Worm (Caenorhabditis elegans) whole organism, mixed stage, embryonic: ENCODE results near the gene T11B7.2.

Experiments used
- M03D4.4 ChIP-seq: sonication (generic microtip); optimal IDR thresholded peaks from 2 replicates; lab custom pipeline; 2017; ENCODE audit warnings: mild to moderate bottlenecking, missing genetic modification characterization, missing compliant biosample characterization
- blmp-1 ChIP-seq: fragments of 150-350 bp; optimal IDR thresholded peaks from 2 replicates; lab custom pipeline; 2014; ENCODE audit warnings: missing biosample characterization, missing genetic modification characterization
- ceh-39 ChIP-seq: fragments of 150-350 bp; optimal IDR thresholded peaks from 2 replicates; lab custom pipeline; 2014; ENCODE audit warnings: missing biosample characterization, missing genetic modification characterization
- ceh-43 ChIP-seq: fragments of 200-800 bp; sonication (Bioruptor generic); optimal IDR thresholded peaks from 2 replicates; lab custom pipeline; 2018; ENCODE audit warnings: mild to moderate bottlenecking, missing genetic modification characterization, moderate library complexity, missing compliant biosample characterization
- ceh-83 ChIP-seq: fragments of 200-800 bp; sonication (Bioruptor generic); optimal IDR thresholded peaks from 2 replicates; lab custom pipeline; 2018; ENCODE audit warnings: mild to moderate bottlenecking, missing genetic modification characterization, missing compliant biosample characterization
- ces-1 ChIP-seq: fragments of 150-350 bp; optimal IDR thresholded peaks from 2 replicates; lab custom pipeline; 2014; ENCODE audit warnings: missing biosample characterization, missing genetic modification reagents, missing genetic modification characterization
- drap-1 ChIP-seq: fragments of 200-800 bp; sonication (Bioruptor generic); optimal IDR thresholded peaks from 3 replicates; lab custom pipeline; 2018; ENCODE audit warnings: mild to moderate bottlenecking, missing genetic modification characterization, missing compliant biosample characterization
- elt-1 ChIP-seq: sonication (generic microtip); optimal IDR thresholded peaks from 2 replicates; lab custom pipeline; 2017; ENCODE audit warnings: missing genetic modification characterization, mild to moderate bottlenecking, missing compliant biosample characterization, antibody characterized with exemption, moderate library complexity, borderline replicate concordance; ENCODE audit not compliant: insufficient read depth
- elt-3 ChIP-seq: fragments of 150-350 bp; optimal IDR thresholded peaks from 2 replicates; lab custom pipeline; 2014; ENCODE audit warnings: missing biosample characterization, missing genetic modification characterization
- flh-1 ChIP-seq: fragments of 200-800 bp; sonication (Bioruptor generic); optimal IDR thresholded peaks from 2 replicates; lab custom pipeline; 2018; ENCODE audit warnings: mild to moderate bottlenecking, missing genetic modification characterization, moderate library complexity, missing compliant biosample characterization
- ham-2 ChIP-seq: fragments of 200-800 bp; sonication (Bioruptor generic); optimal IDR thresholded peaks from 2 replicates; lab custom pipeline; 2018; ENCODE audit warnings: mild to moderate bottlenecking, missing genetic modification characterization, missing compliant biosample characterization
- hlh-1 ChIP-seq: fragments of 150-350 bp; optimal IDR thresholded peaks from 2 replicates; lab custom pipeline; 2014; ENCODE audit warnings: missing biosample characterization, missing genetic modification reagents, missing genetic modification characterization
- lin-13 ChIP-seq: fragments of 150-350 bp; optimal IDR thresholded peaks from 2 replicates; lab custom pipeline; 2014; ENCODE audit warnings: missing biosample characterization, missing genetic modification characterization
- lin-32 ChIP-seq: fragments of 200-800 bp; sonication (Bioruptor generic); optimal IDR thresholded peaks from 2 replicates; lab custom pipeline; 2018; ENCODE audit warnings: mild to moderate bottlenecking, missing genetic modification characterization, missing compliant biosample characterization
- lsy-2 ChIP-seq: fragments of 150-350 bp; optimal IDR thresholded peaks from 2 replicates; lab custom pipeline; 2014; ENCODE audit warnings: missing biosample characterization, missing genetic modification characterization
- mab-5 ChIP-seq: fragments of 150-350 bp; optimal IDR thresholded peaks from 2 replicates; lab custom pipeline; 2014; ENCODE audit warnings: missing biosample characterization, missing genetic modification characterization
- mep-1 ChIP-seq: fragments of 150-350 bp; optimal IDR thresholded peaks from 2 replicates; lab custom pipeline; 2017; ENCODE audit warnings: missing biosample characterization, missing genetic modification reagents, missing genetic modification characterization, inconsistent platforms
- mls-2 ChIP-seq: sonication (generic microtip); optimal IDR thresholded peaks from 2 replicates; lab custom pipeline; 2016; ENCODE audit warnings: mild to moderate bottlenecking, missing genetic modification characterization, moderate library complexity, missing compliant biosample characterization
- nhr-12 ChIP-seq: fragments of 150-350 bp; optimal IDR thresholded peaks from 2 replicates; lab custom pipeline; 2014; ENCODE audit warnings: missing biosample characterization, missing genetic modification characterization
- nhr-2 ChIP-seq: fragments of 150-350 bp; optimal IDR thresholded peaks from 2 replicates; lab custom pipeline; 2014; ENCODE audit warnings: missing biosample characterization, missing genetic modification characterization
- nhr-237 ChIP-seq: fragments of 150-350 bp; optimal IDR thresholded peaks from 2 replicates; lab custom pipeline; 2014; ENCODE audit warnings: missing biosample characterization, missing genetic modification characterization
- nhr-28 ChIP-seq: fragments of 150-350 bp; optimal IDR thresholded peaks from 2 replicates; lab custom pipeline; 2014; ENCODE audit warnings: missing biosample characterization, missing genetic modification characterization
- nhr-76 ChIP-seq: sonication (generic microtip); optimal IDR thresholded peaks from 2 replicates; lab custom pipeline; 2017; ENCODE audit warnings: missing biosample characterization, missing genetic modification characterization
- pha-4 ChIP-seq: fragments of 150-350 bp; optimal IDR thresholded peaks from 2 replicates; lab custom pipeline; 2018; ENCODE audit warnings: missing biosample characterization, missing genetic modification reagents, missing genetic modification characterization
- sem-2 ChIP-seq: fragments of 200-800 bp; sonication (Bioruptor generic); optimal IDR thresholded peaks from 2 replicates; lab custom pipeline; 2018; ENCODE audit warnings: mild to moderate bottlenecking, missing genetic modification characterization, missing compliant biosample characterization
- snpc-4 ChIP-seq: fragments of 150-350 bp; optimal IDR thresholded peaks from 2 replicates; lab custom pipeline; 2014; ENCODE audit warnings: missing biosample characterization, missing genetic modification characterization
- sptf-1 ChIP-seq: sonication (generic microtip); optimal IDR thresholded peaks from 2 replicates; lab custom pipeline; 2017; ENCODE audit warnings: mild to moderate bottlenecking, missing genetic modification characterization, moderate library complexity, missing compliant biosample characterization
- tbx-8 ChIP-seq: fragments of 200-800 bp; sonication (Bioruptor generic); optimal IDR thresholded peaks from 2 replicates; lab custom pipeline; 2018; ENCODE audit warnings: mild to moderate bottlenecking, missing genetic modification characterization, moderate library complexity, missing compliant biosample characterization
- unc-120 ChIP-seq: sonication (generic microtip); optimal IDR thresholded peaks from 2 replicates; lab custom pipeline; 2017; ENCODE audit warnings: missing genetic modification characterization, missing compliant biosample characterization; ENCODE audit not compliant: poor library complexity, severe bottlenecking
- unc-39 ChIP-seq: fragments of 150-350 bp; optimal IDR thresholded peaks from 2 replicates; lab custom pipeline; 2014; ENCODE audit warnings: missing biosample characterization, missing genetic modification characterization
- unc-62 ChIP-seq: fragments of 150-350 bp; optimal IDR thresholded peaks from 2 replicates; lab custom pipeline; 2014; ENCODE audit warnings: missing biosample characterization, missing genetic modification reagents, missing genetic modification characterization
- zip-8 ChIP-seq: fragments of 150-350 bp; optimal IDR thresholded peaks from 2 replicates; lab custom pipeline; 2014; ENCODE audit warnings: missing biosample characterization, missing genetic modification characterization

The T11B7.2 gene

ce11 chrIV:8845922-8846321 is 1.6 kb upstream of the T11B7.2 start:
- TF ChIP-seq nhr-76 (no peak), mls-2 (tag; lab: Kevin White, UChicago) (no peak), unc-39 (tag; lab: Kevin White, UChicago) (no peak), zip-8 (tag; lab: Kevin White, UChicago) (no peak), ceh-43 (no peak), snpc-4 (tag; lab: Kevin White, UChicago) (no peak), lin-32 (GFP tag; lab: Kevin White, UChicago) (no peak), mep-1 (tag; lab: Kevin White, UChicago) (no peak), ceh-39 (tag; lab: Kevin White, UChicago) (no peak), mab-5 (tag; lab: Kevin White, UChicago) (no peak), tbx-8 (GFP tag; lab: Kevin White, UChicago) (no peak), ceh-83 (GFP tag; lab: Kevin White, UChicago) (no peak), ces-1 (GFP tag; lab: Kevin White, UChicago) (no peak), nhr-237 (tag; lab: Kevin White, UChicago) (no peak), sptf-1 (no peak), flh-1 (GFP tag; lab: Kevin White, UChicago) (no peak), nhr-28 (tag; lab: Kevin White, UChicago) (no peak), nhr-2 (tag; lab: Kevin White, UChicago) (no peak)
- TF ChIP-seq, all 35 proteins: peak for 0

ce11 chrIV:8840161-8840765 is 4.1 kb downstream of the T11B7.2 start, which contains the start of the genes T28C6.11 and T11B7.1:
Gene T28C6.11, minus strand, starts transcription at chrIV:8840261.
Gene T11B7.1, plus strand, starts transcription at chrIV:8840715.
- TF ChIP-seq hlh-1 (tag; lab: Kevin White, UChicago) (no peak), flh-1 (GFP tag; lab: Kevin White, UChicago) (no peak), unc-39 (tag; lab: Kevin White, UChicago) (no peak), drap-1 (GFP tag; lab: Kevin White, UChicago) (no peak), ham-2 (GFP tag; lab: Kevin White, UChicago) (no peak), ces-1 (GFP tag; lab: Kevin White, UChicago) (no peak), nhr-76 (no peak), ceh-43 (no peak), snpc-4 (tag; lab: Kevin White, UChicago) (no peak), blmp-1 (no peak), nhr-28 (tag; lab: Kevin White, UChicago) (no peak), lin-32 (GFP tag; lab: Kevin White, UChicago) (no peak), nhr-2 (tag; lab: Kevin White, UChicago) (no peak), pha-4 (tag; lab: Kevin White, UChicago) (no peak), unc-62 (no peak), ceh-39 (tag; lab: Kevin White, UChicago) (no peak), elt-3 (tag; lab: Kevin White, UChicago) (no peak)

ce11 chrIV:8830591-8830990 is 13.8 kb downstream of the T11B7.2 start, which contains the start of gene T28C6.8:
Gene T28C6.8, minus strand, starts transcription at chrIV:8830727.
- no peak for TF ChIP-seq unc-62
- TF ChIP-seq sptf-1 = no peak
- TF ChIP-seq snpc-4 (tag; lab: Kevin White, UChicago) = no peak

- TF ChIP-seq mep-1 (tag; lab: Kevin White, UChicago) = no peak
- TF ChIP-seq mls-2 (tag; lab: Kevin White, UChicago) = no peak
- no peak for TF ChIP-seq unc-120
- TF ChIP-seq elt-1 (tag; lab: Kevin White, UChicago) = no peak
- no peak for TF ChIP-seq ceh-83 (GFP tag; lab: Kevin White, UChicago)
- TF ChIP-seq mab-5 (tag; lab: Kevin White, UChicago) = no peak
- no peak for TF ChIP-seq M03D4.4
- TF ChIP-seq pha-4 (tag; lab: Kevin White, UChicago) = no peak
- no peak for TF ChIP-seq lin-13
- no peak for TF ChIP-seq sptf-1
- no peak for TF ChIP-seq nhr-12
- no peak for TF ChIP-seq sem-2 (GFP tag; lab: Kevin White, UChicago)
- TF ChIP-seq zip-8 (tag; lab: Kevin White, UChicago) = no peak
- no peak for TF ChIP-seq ceh-43
- TF ChIP-seq lsy-2 (tag; lab: Kevin White, UChicago) = no peak
- TF ChIP-seq nhr-28 (tag; lab: Kevin White, UChicago) = no peak
- TF ChIP-seq snpc-4 (tag; lab: Kevin White, UChicago) = no peak
- no peak for TF ChIP-seq flh-1 (GFP tag; lab: Kevin White, UChicago)
- TF ChIP-seq lin-32 (GFP tag; lab: Kevin White, UChicago) = no peak
- TF ChIP-seq, all 35 proteins: peak for 0
Measured at ce11 chrIV:8827500-8827899, 16.9 kb downstream of the T11B7.2 start, which contains the start of gene T28C6.7. Gene T28C6.7, plus strand, starts transcription at chrIV:8827800.
